Worm (Caenorhabditis elegans): ENCODE data around the gene B0393.4.

Gene B0393.4

DNA sequence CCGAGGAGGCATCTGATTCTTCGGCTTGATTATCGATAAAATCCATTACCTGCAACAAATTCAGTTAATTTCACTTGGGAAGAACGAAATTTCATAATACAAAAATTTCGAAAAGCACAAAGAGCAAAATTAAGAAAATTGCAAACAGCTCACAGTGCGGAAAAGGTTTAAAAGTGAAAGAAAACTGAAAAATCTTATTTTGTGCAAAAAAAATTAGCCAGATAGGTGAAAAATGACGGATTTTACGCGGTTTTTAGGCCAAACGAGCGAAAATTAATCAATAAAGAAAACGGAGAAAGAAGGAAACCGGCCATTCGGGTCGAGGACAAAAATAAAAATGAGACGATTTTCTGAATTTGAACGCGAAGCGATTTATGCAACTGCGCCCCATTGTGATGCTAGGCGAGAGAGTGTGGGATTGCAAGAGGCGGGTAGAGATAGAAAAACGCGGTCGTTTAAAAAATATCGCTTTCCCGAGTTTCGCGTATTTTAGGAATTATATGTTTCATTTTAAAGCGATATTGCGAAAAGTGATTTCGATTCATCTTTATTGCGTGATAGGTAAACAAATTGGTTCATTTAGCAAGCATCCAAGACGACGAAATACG lies 42.7 kb downstream of the B0393.4 start, which contains the start of gene emb-5:
Gene emb-5 (minus strand): TSS at position 51 of the 608 bp plus-strand sequence.
- no peak for TF ChIP-seq unc-62 (GFP tag; optimal IDR thresholded peaks at IDR 0.05)

DNA sequence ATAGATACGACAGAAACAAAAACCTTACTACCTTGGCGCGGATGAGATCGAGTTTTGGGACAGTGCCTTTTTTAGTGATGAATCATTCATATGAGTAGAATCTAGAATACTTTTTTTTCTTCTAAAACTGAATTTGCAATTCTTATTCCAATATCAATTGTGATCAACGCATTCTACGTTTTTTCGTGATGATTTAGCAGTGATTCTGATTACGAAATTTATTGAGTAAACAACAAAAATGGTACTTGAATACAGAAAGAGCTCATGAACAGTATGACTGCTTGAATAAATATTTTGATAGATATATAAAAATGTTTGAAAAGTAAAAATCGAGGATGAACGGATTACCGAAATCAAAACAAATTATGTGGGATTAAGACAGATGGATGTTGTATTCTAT lies 48.3 kb downstream of the B0393.4 start, which contains the start of gene him-18:
Gene him-18 (minus strand): TSS at position 101 of the 400 bp plus-strand sequence.
- no peak for TF ChIP-seq unc-62 (GFP tag; optimal IDR thresholded peaks at IDR 0.05)
